Worm (Caenorhabditis elegans) whole organism, dauer: Measurements from ENCODE around the gene F54C8.6.

Experiments
- unc-62 ChIP-seq: sonication (generic microtip); optimal IDR thresholded peaks from 2 replicates; lab custom pipeline; 2017; ENCODE audit warnings: missing biosample characterization, missing genetic modification reagents, missing genetic modification characterization

F54C8.6 gene

DNA sequence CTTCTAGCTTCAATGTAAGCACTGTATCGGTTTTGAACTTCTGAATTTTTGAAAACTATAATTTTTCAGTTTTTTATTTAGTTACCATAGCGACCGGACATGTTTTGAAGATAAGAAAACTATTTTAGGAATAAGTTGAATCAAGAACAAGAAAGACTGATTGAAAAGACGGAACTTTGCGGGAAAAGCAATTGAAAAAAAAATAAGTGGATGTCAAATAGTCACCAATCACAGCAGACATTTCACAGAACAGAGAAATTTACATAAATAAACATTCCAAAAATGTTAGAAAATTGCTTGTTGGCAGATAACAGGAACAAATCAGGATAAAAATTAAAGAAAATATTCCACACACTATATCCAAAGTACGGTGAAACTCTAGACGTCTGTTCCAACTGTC, at the start of gene F54C8.6:
F54C8.6 (minus strand) TSS at position 101 of the 400 bp plus-strand sequence.
- no peak for TF ChIP-seq unc-62 (GFP tag; lab: Kevin White, UChicago)

- no peak for TF ChIP-seq unc-62 (GFP tag; lab: Kevin White, UChicago)
Measured at ce11 chrIII:9497412-9497811, 47.7 kb upstream of the F54C8.6 start.

DNA sequence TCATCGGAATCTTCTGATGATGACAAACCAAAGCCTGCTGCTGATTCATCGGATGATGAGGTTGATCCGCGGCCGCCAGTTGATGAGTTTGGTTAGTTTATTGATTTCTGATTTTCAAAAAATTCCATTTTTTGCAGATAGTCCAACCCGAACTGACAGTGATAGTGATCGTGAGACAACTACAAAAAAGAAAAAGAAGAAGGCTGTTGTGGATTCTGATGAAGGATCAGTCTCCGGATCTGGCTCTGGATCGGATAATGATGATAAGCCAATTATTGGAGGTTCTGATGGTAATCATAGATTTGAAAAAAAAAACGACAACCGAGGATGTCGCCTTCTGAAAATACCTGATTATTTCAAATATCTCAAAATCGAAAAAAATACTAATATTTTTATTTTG, 46.4 kb upstream of the F54C8.6 start:
- TF ChIP-seq unc-62 (GFP tag; lab: Kevin White, UChicago) = no peak

ce11 chrIII:9494209-9494608, 44.5 kb upstream of the F54C8.6 start:
- no peak for TF ChIP-seq unc-62 (GFP tag; lab: Kevin White, UChicago)

DNA sequence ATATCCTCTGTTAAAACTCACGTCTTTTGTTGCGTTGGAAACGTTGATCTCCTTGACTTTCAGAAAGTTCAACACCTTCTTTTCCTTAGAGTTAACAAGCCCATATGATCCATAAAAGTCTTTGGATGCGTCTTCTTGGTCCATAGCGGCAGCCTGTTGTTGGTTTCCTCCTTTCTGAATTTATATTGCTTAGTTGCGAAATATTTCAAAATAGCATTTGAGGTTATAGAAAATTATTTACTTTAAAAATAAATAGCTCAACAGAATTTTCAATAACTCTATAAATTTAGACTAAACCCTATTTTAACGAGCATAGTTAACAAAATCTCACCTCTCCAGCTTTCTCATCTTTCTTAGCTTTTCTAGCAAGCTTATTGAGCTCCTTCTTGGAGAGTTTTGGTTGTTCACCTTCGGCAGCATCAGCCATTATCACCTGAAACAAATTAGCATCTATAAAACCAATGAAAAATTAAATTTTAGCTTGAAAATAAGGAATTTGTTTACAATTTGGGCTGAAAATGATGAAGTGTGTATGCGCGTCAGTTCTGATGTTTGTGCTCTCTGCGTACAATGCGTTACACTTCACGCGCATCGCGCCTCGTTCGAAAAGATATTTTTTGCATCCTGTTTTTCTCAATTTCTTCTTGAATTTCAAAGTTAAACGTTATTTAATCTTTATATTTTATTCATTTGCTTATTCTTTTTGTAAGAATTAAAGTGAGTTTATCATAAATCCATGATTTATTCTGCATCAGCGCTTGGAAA, 41.2 kb upstream of the F54C8.6 start, which contains the start of the genes dars-1 and ctr-9:
dars-1 (minus strand) TSS at position 433 of the 765 bp plus-strand sequence.
ctr-9 (plus strand) TSS at position 614 of the 765 bp plus-strand sequence.
- TF ChIP-seq unc-62 (GFP tag; lab: Kevin White, UChicago) = no peak

ce11 chrIII:9489798-9490197, 40.1 kb upstream of the F54C8.6 start:
- no peak for TF ChIP-seq unc-62 (GFP tag; lab: Kevin White, UChicago)

- TF ChIP-seq unc-62 (GFP tag; lab: Kevin White, UChicago) = no peak
Measured at ce11 chrIII:9488431-9488830, 38.7 kb upstream of the F54C8.6 start, which contains the start of gene nlp-36. nlp-36 (plus strand) TSS chrIII:9488731.

DNA sequence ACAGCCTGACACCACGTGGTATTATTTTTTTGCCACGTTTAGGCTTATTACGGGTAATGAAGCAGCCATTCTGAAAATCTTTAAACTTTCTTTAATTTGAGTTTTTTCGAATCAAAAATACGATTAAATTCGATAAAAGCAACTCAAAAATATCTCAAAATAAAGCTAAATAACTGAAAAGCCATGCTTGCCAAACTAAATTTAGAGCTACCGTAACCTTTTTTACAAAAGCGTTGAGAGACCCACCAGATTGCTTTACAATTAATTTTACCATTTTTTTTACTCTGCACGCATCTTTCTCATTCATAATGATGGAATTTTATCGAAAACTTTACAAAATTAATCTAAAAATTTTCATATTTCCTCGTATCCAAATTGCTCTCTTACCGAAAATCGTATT, 38.3 kb upstream of the F54C8.6 start:
- no peak for TF ChIP-seq unc-62 (GFP tag; lab: Kevin White, UChicago)

- no peak for TF ChIP-seq unc-62 (GFP tag; lab: Kevin White, UChicago)
Measured at ce11 chrIII:9487454-9487853, 37.7 kb upstream of the F54C8.6 start.

DNA sequence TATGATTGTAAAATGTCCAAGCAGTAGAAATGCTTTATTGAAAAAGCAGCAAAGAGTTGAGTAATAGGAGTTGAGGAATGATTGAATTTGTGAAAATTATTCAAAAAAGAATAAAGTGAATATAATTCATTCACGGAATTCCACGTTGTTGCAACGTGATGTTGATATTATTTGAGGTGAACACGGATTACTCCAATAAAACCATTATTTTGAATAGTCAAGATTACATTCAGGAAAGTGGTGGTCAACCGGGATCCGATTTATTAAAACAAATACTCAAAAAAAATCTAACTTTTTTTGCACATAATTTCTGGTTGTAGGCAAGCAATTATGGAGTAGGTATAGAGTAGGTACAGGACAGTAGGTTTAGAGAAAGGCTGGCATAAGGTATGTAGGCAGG, 35.6 kb upstream of the F54C8.6 start, which contains the start of gene bre-3:
bre-3 (minus strand) TSS at position 101 of the 400 bp plus-strand sequence.
- TF ChIP-seq unc-62 (GFP tag; lab: Kevin White, UChicago) = no peak

ce11 chrIII:9483716-9484115, 34.0 kb upstream of the F54C8.6 start:
- no peak for TF ChIP-seq unc-62 (GFP tag; lab: Kevin White, UChicago)

DNA sequence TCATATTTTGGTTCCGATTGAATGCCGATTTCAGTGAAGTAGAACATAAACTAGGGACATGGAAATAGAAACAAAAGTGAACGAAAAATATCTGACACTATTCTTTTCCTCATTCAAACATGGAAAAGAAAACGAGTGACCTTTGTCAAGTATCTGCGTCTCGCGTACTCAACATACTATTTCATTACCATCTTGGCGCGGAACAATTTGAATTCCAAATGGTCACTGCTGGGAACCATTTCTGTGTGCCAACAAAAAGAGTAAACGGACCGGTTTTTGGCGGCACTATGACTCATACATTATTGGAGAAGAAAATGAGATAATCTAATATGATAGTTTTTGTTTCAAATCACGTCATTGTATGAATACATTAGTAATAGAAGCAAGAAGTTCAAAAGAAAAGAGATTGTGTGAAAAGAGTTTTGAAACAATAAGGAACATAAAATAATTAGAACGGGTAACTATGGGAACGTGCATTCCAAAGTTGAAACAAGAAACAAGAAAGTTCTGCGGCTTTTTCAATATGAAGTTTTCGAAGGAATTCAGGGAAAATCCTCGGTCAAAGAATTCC, 32.8 kb upstream of the F54C8.6 start:
- TF ChIP-seq unc-62 (GFP tag; lab: Kevin White, UChicago) = no peak

DNA sequence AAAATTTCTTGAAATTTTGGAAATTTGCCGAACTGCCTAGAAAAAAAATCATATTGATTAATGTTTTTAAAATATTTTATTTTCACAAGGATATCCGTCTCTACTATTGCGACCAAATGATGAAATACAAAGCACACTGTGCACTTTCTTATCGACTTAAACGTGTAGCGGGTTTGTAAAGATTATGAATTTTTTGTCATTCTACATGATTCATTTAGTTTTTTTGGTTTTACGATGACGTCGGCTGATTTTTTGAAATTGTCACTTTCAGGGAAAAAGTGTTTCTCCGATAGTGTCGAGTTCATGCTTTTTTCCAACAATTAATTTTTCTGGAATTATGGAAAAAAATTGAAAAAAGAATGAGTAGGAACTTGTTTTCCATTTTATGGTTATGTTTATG, 26.8 kb upstream of the F54C8.6 start:
- no peak for TF ChIP-seq unc-62 (GFP tag; lab: Kevin White, UChicago)

ce11 chrIII:9474501-9474900, 24.8 kb upstream of the F54C8.6 start:
- no peak for TF ChIP-seq unc-62 (GFP tag; lab: Kevin White, UChicago)

DNA sequence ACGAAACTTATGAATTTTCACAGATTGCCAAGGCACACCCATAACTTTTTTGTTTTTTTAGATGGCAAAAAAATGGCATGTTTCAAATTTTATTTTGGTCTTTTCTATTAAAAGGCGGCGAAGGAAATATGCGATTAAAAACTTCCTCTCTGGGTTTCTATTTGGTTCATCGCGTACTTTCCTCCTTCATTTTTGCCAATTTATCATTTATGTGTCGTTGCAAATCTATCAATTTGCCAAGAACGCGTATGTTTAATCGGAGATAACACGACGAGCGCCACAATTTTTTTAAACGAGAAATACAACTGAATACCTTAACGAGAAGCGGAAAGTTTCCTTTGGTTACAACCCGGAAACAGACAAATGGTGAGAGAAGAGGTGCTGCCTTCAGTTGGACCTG, 22.7 kb upstream of the F54C8.6 start:
- TF ChIP-seq unc-62 (GFP tag; lab: Kevin White, UChicago) = no peak

ce11 chrIII:9471996-9472395, 22.3 kb upstream of the F54C8.6 start:
- no peak for TF ChIP-seq unc-62 (GFP tag; lab: Kevin White, UChicago)

- no peak for TF ChIP-seq unc-62 (GFP tag; lab: Kevin White, UChicago)
Measured at ce11 chrIII:9467857-9468256, 18.1 kb upstream of the F54C8.6 start, which contains the start of gene tag-342. tag-342 (plus strand) TSS chrIII:9468157.
